Worm (Caenorhabditis elegans) whole organism, late embryonic: Measurements from ENCODE around the gene F11D5.5.

Source experiments
- F13H6.1 ChIP-seq: sonication (generic microtip); optimal IDR thresholded peaks from 2 replicates; lab custom pipeline; 2016; ENCODE audit warnings: missing genetic modification characterization, missing compliant biosample characterization
- elt-4 ChIP-seq: sonication (generic microtip); optimal IDR thresholded peaks from 2 replicates; lab custom pipeline; 2016; ENCODE audit warnings: missing genetic modification characterization, missing compliant biosample characterization

ce11 chrX:3271673-3272072 is 30.2 kb upstream of the F11D5.5 start, which contains the start of gene K09C4.9:
- TF ChIP-seq elt-4 (tag; lab: Kevin White, UChicago) (no peak), F13H6.1 (no peak)
